Fruit fly (Drosophila melanogaster): ENCODE measurements around the gene rod.

Gene rod

dm6 chr3R:31622648-31623047 lies 41.9 kb downstream of the rod start:
- TF ChIP-seq CG9139 (GFP tag; optimal IDR thresholded peaks at IDR 0.05), result no peak
- TF ChIP-seq CG6792 (GFP tag; optimal IDR thresholded peaks at IDR 0.05), result no peak
- no peak for TF ChIP-seq CG15336 (GFP tag; IDR thresholded peaks at IDR 0.05)
- no peak for TF ChIP-seq OdsH (GFP tag; optimal IDR thresholded peaks at IDR 0.05)
- TF ChIP-seq topi (GFP tag; optimal IDR thresholded peaks at IDR 0.05), result no peak
- TF ChIP-seq CG6276 (GFP tag; optimal IDR thresholded peaks at IDR 0.05), result no peak
- no peak for TF ChIP-seq CG6808 (GFP tag; optimal IDR thresholded peaks at IDR 0.05)
- TF ChIP-seq lz (GFP tag; optimal IDR thresholded peaks at IDR 0.05), result no peak
- TF ChIP-seq CG11762 (GFP tag; optimal IDR thresholded peaks at IDR 0.05; ENCODE audit: insufficient read depth), result no peak
- no peak for TF ChIP-seq Blimp-1 (GFP tag; optimal IDR thresholded peaks at IDR 0.05)
- no peak for TF ChIP-seq Ets21C (GFP tag; optimal IDR thresholded peaks at IDR 0.05)
- TF ChIP-seq Hr38 (GFP tag; optimal IDR thresholded peaks at IDR 0.05), result no peak
- no peak for TF ChIP-seq fd59A (GFP tag; optimal IDR thresholded peaks at IDR 0.05)
- no peak for TF ChIP-seq pdm3 (GFP tag; optimal IDR thresholded peaks at IDR 0.05)
- TF ChIP-seq Sox102F (GFP tag; optimal IDR thresholded peaks at IDR 0.05), result no peak
- no peak for TF ChIP-seq acj6 (GFP tag; optimal IDR thresholded peaks at IDR 0.05)
- no peak for TF ChIP-seq CG10669 (GFP tag; optimal IDR thresholded peaks at IDR 0.05)
- TF ChIP-seq CG6854 (GFP tag; optimal IDR thresholded peaks at IDR 0.05), result no peak
- no peak for TF ChIP-seq CG31627 (GFP tag; optimal IDR thresholded peaks at IDR 0.05)
- no peak for TF ChIP-seq CG34406 (GFP tag; optimal IDR thresholded peaks at IDR 0.05)

- TF ChIP-seq CG3919 (GFP tag; optimal IDR thresholded peaks at IDR 0.05), result no peak
- no peak for TF ChIP-seq CG11762 (GFP tag; optimal IDR thresholded peaks at IDR 0.05; ENCODE audit: insufficient read depth)
- TF ChIP-seq Ets96B (tag; optimal IDR thresholded peaks at IDR 0.05), result no peak
- no peak for TF ChIP-seq Blimp-1 (GFP tag; optimal IDR thresholded peaks at IDR 0.05)
- no peak for TF ChIP-seq CG31627 (GFP tag; optimal IDR thresholded peaks at IDR 0.05)
- no peak for TF ChIP-seq CG6276 (GFP tag; optimal IDR thresholded peaks at IDR 0.05)
- no peak for TF ChIP-seq esn (GFP tag; optimal IDR thresholded peaks at IDR 0.05)
- no peak for TF ChIP-seq pdm3 (GFP tag; optimal IDR thresholded peaks at IDR 0.05)
- TF ChIP-seq Ets21C (GFP tag; optimal IDR thresholded peaks at IDR 0.05), result no peak
- TF ChIP-seq topi (GFP tag; optimal IDR thresholded peaks at IDR 0.05), result no peak
Observed at dm6 chr3R:31626237-31626636, 45.5 kb downstream of the rod start.

- TF ChIP-seq CG7368 (GFP tag; optimal IDR thresholded peaks at IDR 0.05) (no peak), CG34406 (GFP tag; optimal IDR thresholded peaks at IDR 0.05) (no peak), CG3919 (GFP tag; optimal IDR thresholded peaks at IDR 0.05) (peak; percentile 13), achi (GFP tag; optimal IDR thresholded peaks at IDR 0.05) (peak; percentile 0), Eip78C (GFP tag) (peak; percentile 69), CG6854 (GFP tag; optimal IDR thresholded peaks at IDR 0.05) (no peak), svp (GFP tag) (peak; percentile 68), fkh (GFP tag; optimal IDR thresholded peaks at IDR 0.05) (no peak), spab (GFP tag; optimal IDR thresholded peaks at IDR 0.05) (no peak), CG11762 (GFP tag; optimal IDR thresholded peaks at IDR 0.05; ENCODE audit: insufficient read depth) (no peak), Lpt (GFP tag; optimal IDR thresholded peaks at IDR 0.05) (peak; percentile 39), Ets21C (GFP tag; optimal IDR thresholded peaks at IDR 0.05) (no peak), CG11902 (GFP tag; optimal IDR thresholded peaks at IDR 0.05) (no peak), CG32006 (GFP tag; optimal IDR thresholded peaks at IDR 0.05) (peak; percentile 60), CG15336 (GFP tag; IDR thresholded peaks at IDR 0.05) (peak; percentile 64), fd85E (GFP tag; optimal IDR thresholded peaks at IDR 0.05) (no peak), CG6163 (GFP tag; IDR thresholded peaks at IDR 0.05) (peak; percentile 55; the same call in 2 of the 3 replicates), net (GFP tag; optimal IDR thresholded peaks at IDR 0.05) (no peak), CG9139 (GFP tag; optimal IDR thresholded peaks at IDR 0.05) (no peak), CG11294 (GFP tag; IDR thresholded peaks at IDR 0.05) (no peak), topi (GFP tag; optimal IDR thresholded peaks at IDR 0.05) (no peak), cyc (GFP tag; optimal IDR thresholded peaks at IDR 0.05) (no peak), Blimp-1 (GFP tag; optimal IDR thresholded peaks at IDR 0.05) (no peak), salr (GFP tag; optimal IDR thresholded peaks at IDR 0.05) (peak in 1 of 2 experiments; percentile 1), eg (GFP tag; IDR thresholded peaks at IDR 0.05) (peak; percentile 66; the same call in 2 of the 3 replicates), lz (GFP tag; optimal IDR thresholded peaks at IDR 0.05) (no peak), pdm3 (GFP tag; optimal IDR thresholded peaks at IDR 0.05) (peak; percentile 21), Hr38 (GFP tag; optimal IDR thresholded peaks at IDR 0.05) (no peak), ss (GFP tag; optimal IDR thresholded peaks at IDR 0.05) (no peak), Sox102F (GFP tag; optimal IDR thresholded peaks at IDR 0.05) (no peak), CG31627 (GFP tag; optimal IDR thresholded peaks at IDR 0.05) (no peak), Hr39 (GFP tag; optimal IDR thresholded peaks at IDR 0.05) (no peak), OdsH (GFP tag; optimal IDR thresholded peaks at IDR 0.05) (no peak), dac (GFP tag; optimal IDR thresholded peaks at IDR 0.05) (no peak), CG10631 (GFP tag; optimal IDR thresholded peaks at IDR 0.05) (peak; percentile 24), fd59A (GFP tag; optimal IDR thresholded peaks at IDR 0.05) (no peak), Hr4 (GFP tag; optimal IDR thresholded peaks at IDR 0.05) (peak; percentile 69), Sox15 (GFP tag; optimal IDR thresholded peaks at IDR 0.05) (no peak)
Observed at dm6 chr3R:31627186-31627585, 46.4 kb downstream of the rod start.
